Worm (Caenorhabditis elegans): Measurements from ENCODE around the gene npr-37.

Gene npr-37

ce11 chrIV:454816-455215 is 26.2 kb downstream of the npr-37 start, which contains the start of the genes Y66H1A.8 and M04G7.5:
Gene Y66H1A.8 (minus strand): TSS chrIV:454916.
Gene M04G7.5 (plus strand): TSS chrIV:455073.
- TF ChIP-seq crh-2 (tag; optimal IDR thresholded peaks at IDR 0.05) (no peak), ceh-16 (tag; optimal IDR thresholded peaks at IDR 0.05) (no peak), nhr-25 (tag; optimal IDR thresholded peaks at IDR 0.05) (no peak), ztf-11 (tag; optimal IDR thresholded peaks at IDR 0.05) (no peak)

ce11 chrIV:445377-445776 is 35.6 kb downstream of the npr-37 start, which contains the start of gene dpm-1:
Gene dpm-1 (plus strand): TSS chrIV:445677.
- TF ChIP-seq dmd-4 (tag; optimal IDR thresholded peaks at IDR 0.05) = no peak
- TF ChIP-seq unc-55 (GFP tag; optimal IDR thresholded peaks at IDR 0.05) = no peak
- TF ChIP-seq ceh-16 (tag; optimal IDR thresholded peaks at IDR 0.05) = no peak
- TF ChIP-seq C34F6.9 (tag; optimal IDR thresholded peaks at IDR 0.05) = no peak
- no peak for TF ChIP-seq mbf-1 (tag; optimal IDR thresholded peaks at IDR 0.05)
- TF ChIP-seq lin-11 (tag; optimal IDR thresholded peaks at IDR 0.05) = no peak
- no peak for TF ChIP-seq ceh-82 (tag; optimal IDR thresholded peaks at IDR 0.05)
- no peak for TF ChIP-seq R02D3.7 (tag; optimal IDR thresholded peaks at IDR 0.05)
- TF ChIP-seq ama-1 (optimal IDR thresholded peaks at IDR 0.05) = no peak
- no peak for TF ChIP-seq skn-1 (tag; optimal IDR thresholded peaks at IDR 0.05)
- TF ChIP-seq alr-1 (tag; optimal IDR thresholded peaks at IDR 0.05) = no peak
- TF ChIP-seq zag-1 (tag; optimal IDR thresholded peaks at IDR 0.05) = no peak
- TF ChIP-seq gmeb-1 (tag; optimal IDR thresholded peaks at IDR 0.05) = no peak
- no peak for TF ChIP-seq snpc-4 (tag; optimal IDR thresholded peaks at IDR 0.05)
- TF ChIP-seq sma-3 (GFP tag; optimal IDR thresholded peaks at IDR 0.05) = no peak

- TF ChIP-seq elt-1 (tag; optimal IDR thresholded peaks at IDR 0.05) = no peak
- TF ChIP-seq gmeb-1 (tag; optimal IDR thresholded peaks at IDR 0.05) = peak; percentile 96
- peak; percentile 71 for TF ChIP-seq nhr-25 (tag; optimal IDR thresholded peaks at IDR 0.05)
- no peak for TF ChIP-seq unc-62 (GFP tag; optimal IDR thresholded peaks at IDR 0.05)
- peak; percentile 39 for TF ChIP-seq zag-1 (tag; optimal IDR thresholded peaks at IDR 0.05)
- TF ChIP-seq nhr-23 (tag; optimal IDR thresholded peaks at IDR 0.05) = no peak
- no peak for TF ChIP-seq unc-39 (tag; optimal IDR thresholded peaks at IDR 0.05)
- peak; percentile 96 for TF ChIP-seq unc-55 (GFP tag; optimal IDR thresholded peaks at IDR 0.05)
- peak; percentile 71 for TF ChIP-seq nhr-6 (tag; optimal IDR thresholded peaks at IDR 0.05)
- peak; percentile 77 for TF ChIP-seq nhr-129 (tag; optimal IDR thresholded peaks at IDR 0.05)
- peak in 1 of 2 experiments; percentile 30 for TF ChIP-seq mdl-1 (tag; optimal IDR thresholded peaks at IDR 0.05)
- peak; percentile 27 for TF ChIP-seq ZK546.5 (tag; optimal IDR thresholded peaks at IDR 0.05)
- peak; percentile 88 for TF ChIP-seq nhr-21 (tag; optimal IDR thresholded peaks at IDR 0.05)
- TF ChIP-seq ztf-1 (GFP tag; conservative IDR thresholded peaks at IDR 0.05) = no peak
- TF ChIP-seq egl-27 (tag; optimal IDR thresholded peaks at IDR 0.05) = peak; percentile 51
- peak; percentile 77 for TF ChIP-seq ztf-4 (tag; optimal IDR thresholded peaks at IDR 0.05)
- no peak for TF ChIP-seq Y55F3AM.14 (GFP tag; optimal IDR thresholded peaks at IDR 0.05)
- TF ChIP-seq mab-5 (tag; optimal IDR thresholded peaks at IDR 0.05) = peak; percentile 14
- TF ChIP-seq C34F6.9 (tag; optimal IDR thresholded peaks at IDR 0.05) = peak; percentile 93
- TF ChIP-seq R02D3.7 (tag; optimal IDR thresholded peaks at IDR 0.05) = peak; percentile 35
- peak; percentile 42 for TF ChIP-seq alr-1 (tag; optimal IDR thresholded peaks at IDR 0.05)
- TF ChIP-seq lin-13 (GFP tag; optimal IDR thresholded peaks at IDR 0.05) = peak; percentile 94
- TF ChIP-seq nhr-12 (tag; optimal IDR thresholded peaks at IDR 0.05) = no peak
- no peak for TF ChIP-seq peb-1 (tag; optimal IDR thresholded peaks at IDR 0.05)
- TF ChIP-seq ama-1 (optimal IDR thresholded peaks at IDR 0.05) = peak; percentile 12
- TF ChIP-seq sma-9 (GFP tag; optimal IDR thresholded peaks at IDR 0.05) = peak; percentile 76
- TF ChIP-seq sma-9 (tag; optimal IDR thresholded peaks at IDR 0.05) = no peak
- TF ChIP-seq nhr-10 (tag; optimal IDR thresholded peaks at IDR 0.05) = no peak
- TF ChIP-seq dmd-4 (tag; optimal IDR thresholded peaks at IDR 0.05) = no peak
- peak; percentile 95 for TF ChIP-seq crh-2 (tag; optimal IDR thresholded peaks at IDR 0.05)
- TF ChIP-seq blmp-1 (tag; optimal IDR thresholded peaks at IDR 0.05; ENCODE audit: insufficient read depth) = peak; percentile 1
- TF ChIP-seq elt-3 (tag; optimal IDR thresholded peaks at IDR 0.05) = no peak
- TF ChIP-seq lin-39 (tag; optimal IDR thresholded peaks at IDR 0.05) = no peak
- peak; percentile 73 for TF ChIP-seq F13H6.1 (tag; optimal IDR thresholded peaks at IDR 0.05)
- TF ChIP-seq nhr-237 (tag; optimal IDR thresholded peaks at IDR 0.05) = no peak
- no peak for TF ChIP-seq mbf-1 (tag; optimal IDR thresholded peaks at IDR 0.05)
- peak; percentile 74 for TF ChIP-seq ceh-16 (tag; optimal IDR thresholded peaks at IDR 0.05)
- TF ChIP-seq nhr-11 (tag; optimal IDR thresholded peaks at IDR 0.05) = no peak
- TF ChIP-seq lsy-2 (tag; optimal IDR thresholded peaks at IDR 0.05) = peak; percentile 78 to 94
- TF ChIP-seq sem-4 (tag; optimal IDR thresholded peaks at IDR 0.05) = peak; percentile 75
- peak; percentile 56 for TF ChIP-seq nhr-77 (tag; optimal IDR thresholded peaks at IDR 0.05)
- no peak for TF ChIP-seq aly-2 (tag; optimal IDR thresholded peaks at IDR 0.05)
- TF ChIP-seq snpc-4 (tag; optimal IDR thresholded peaks at IDR 0.05) = peak; percentile 81
- TF ChIP-seq ztf-11 (tag; optimal IDR thresholded peaks at IDR 0.05) = no peak
- TF ChIP-seq ceh-82 (tag; optimal IDR thresholded peaks at IDR 0.05) = no peak
- TF ChIP-seq skn-1 (tag; optimal IDR thresholded peaks at IDR 0.05) = no peak
- peak; percentile 81 for TF ChIP-seq fos-1 (tag; optimal IDR thresholded peaks at IDR 0.05)
- TF ChIP-seq lin-11 (tag; optimal IDR thresholded peaks at IDR 0.05) = peak; percentile 44
Measured at ce11 chrIV:443622-444021, 37.3 kb downstream of the npr-37 start, which contains the start of gene mrpl-55. Gene mrpl-55 (plus strand): TSS chrIV:443985.
